Worm (Caenorhabditis elegans) whole organism, L3 larva: Measurements from ENCODE around the gene best-14.

ENCODE experiments used
- R02D3.7 ChIP-seq: fragments of 150-350 bp; optimal IDR thresholded peaks from 2 replicates; lab custom pipeline; 2014; ENCODE audit warnings: missing biosample characterization, missing genetic modification characterization
- ZK546.5 ChIP-seq: sonication (generic microtip); optimal IDR thresholded peaks from 2 replicates; lab custom pipeline; 2017; ENCODE audit warnings: missing biosample characterization, missing genetic modification characterization
- aly-2 ChIP-seq: fragments of 150-350 bp; optimal IDR thresholded peaks from 2 replicates; lab custom pipeline; 2014; ENCODE audit warnings: missing biosample characterization, missing genetic modification characterization
- ama-1 ChIP-seq: fragments of 150-350 bp; optimal IDR thresholded peaks from 2 replicates; lab custom pipeline; 2018
- ceh-16 ChIP-seq: sonication (generic microtip); optimal IDR thresholded peaks from 2 replicates; lab custom pipeline; 2017; ENCODE audit warnings: missing biosample characterization, missing genetic modification characterization
- ceh-28 ChIP-seq: fragments of 150-350 bp; optimal IDR thresholded peaks from 2 replicates; lab custom pipeline; 2014; ENCODE audit warnings: missing biosample characterization, missing genetic modification reagents, missing genetic modification characterization
- ceh-82 ChIP-seq: fragments of 150-350 bp; optimal IDR thresholded peaks from 2 replicates; lab custom pipeline; 2014; ENCODE audit warnings: missing biosample characterization, missing genetic modification characterization
- ceh-9 ChIP-seq: sonication (generic microtip); optimal IDR thresholded peaks from 2 replicates; lab custom pipeline; 2018; ENCODE audit warnings: missing biosample characterization, missing genetic modification characterization
- daf-12 ChIP-seq: fragments of 150-350 bp; optimal IDR thresholded peaks from 2 replicates; lab custom pipeline; 2014; ENCODE audit warnings: missing biosample characterization, missing genetic modification reagents, missing genetic modification characterization
- egl-27 ChIP-seq: sonication (generic microtip); optimal IDR thresholded peaks from 4 replicates; lab custom pipeline; 2017; ENCODE audit warnings: missing biosample characterization, missing genetic modification reagents, missing genetic modification characterization
- egl-5 ChIP-seq: fragments of 150-350 bp; optimal IDR thresholded peaks from 2 replicates; lab custom pipeline; 2017; ENCODE audit warnings: missing biosample characterization, missing genetic modification reagents, missing genetic modification characterization, inconsistent platforms
- elt-1 ChIP-seq: fragments of 150-350 bp; optimal IDR thresholded peaks from 2 replicates; lab custom pipeline; 2014; ENCODE audit warnings: missing biosample characterization, missing genetic modification characterization
- elt-2 ChIP-seq: sonication (generic microtip); optimal IDR thresholded peaks from 2 replicates; lab custom pipeline; 2016; ENCODE audit warnings: missing genetic modification reagents, mild to moderate bottlenecking, missing genetic modification characterization, missing compliant biosample characterization
- fkh-10 ChIP-seq: sonication (generic microtip); optimal IDR thresholded peaks from 2 replicates; lab custom pipeline; 2017; ENCODE audit warnings: missing biosample characterization, missing genetic modification reagents, missing genetic modification characterization
- hmg-11 ChIP-seq: sonication (generic microtip); optimal IDR thresholded peaks from 2 replicates; lab custom pipeline; 2016; ENCODE audit warnings: missing genetic modification characterization, missing compliant biosample characterization
- jun-1 ChIP-seq: fragments of 150-350 bp; optimal IDR thresholded peaks from 2 replicates; lab custom pipeline; 2014; ENCODE audit warnings: missing biosample characterization, missing genetic modification reagents, missing genetic modification characterization
- mdl-1 ChIP-seq: fragments of 150-350 bp; optimal IDR thresholded peaks from 2 replicates; lab custom pipeline; 2014; ENCODE audit warnings: missing biosample characterization, missing genetic modification characterization
- mml-1 ChIP-seq: fragments of 150-350 bp; sonication (generic microtip); optimal IDR thresholded peaks from 3 replicates; lab custom pipeline; 2014; ENCODE audit warnings: missing biosample characterization, missing genetic modification characterization
- nfya-1 ChIP-seq: sonication (generic microtip); optimal IDR thresholded peaks from 2 replicates; lab custom pipeline; 2017; ENCODE audit warnings: missing genetic modification characterization, mild to moderate bottlenecking, missing compliant biosample characterization, antibody characterized with exemption, moderate library complexity; ENCODE audit not compliant: insufficient read depth
- nhr-11 ChIP-seq: fragments of 150-350 bp; optimal IDR thresholded peaks from 2 replicates; lab custom pipeline; 2014; ENCODE audit warnings: missing biosample characterization, missing genetic modification characterization
- nhr-12 ChIP-seq: fragments of 150-350 bp; optimal IDR thresholded peaks from 2 replicates; lab custom pipeline; 2014; ENCODE audit warnings: missing biosample characterization, missing genetic modification characterization
- nhr-23 ChIP-seq: fragments of 150-350 bp; optimal IDR thresholded peaks from 2 replicates; lab custom pipeline; 2014; ENCODE audit warnings: missing biosample characterization, missing genetic modification reagents, missing genetic modification characterization
- nhr-237 ChIP-seq: fragments of 150-350 bp; optimal IDR thresholded peaks from 2 replicates; lab custom pipeline; 2014; ENCODE audit warnings: missing biosample characterization, missing genetic modification characterization
- nhr-25 ChIP-seq: sonication (generic microtip); optimal IDR thresholded peaks from 2 replicates; lab custom pipeline; 2017; ENCODE audit warnings: missing biosample characterization, missing genetic modification characterization
- nhr-67 ChIP-seq: fragments of 150-350 bp; optimal IDR thresholded peaks from 2 replicates; lab custom pipeline; 2014; ENCODE audit warnings: missing biosample characterization, missing genetic modification characterization
- nhr-76 ChIP-seq: fragments of 150-350 bp; sonication (generic microtip); optimal IDR thresholded peaks from 5 replicates; lab custom pipeline; 2014; ENCODE audit warnings: missing biosample characterization, missing genetic modification characterization
- nhr-77 ChIP-seq: fragments of 150-350 bp; optimal IDR thresholded peaks from 2 replicates; lab custom pipeline; 2014; ENCODE audit warnings: missing biosample characterization, missing genetic modification characterization
- pha-4 ChIP-seq: fragments of 150-350 bp; optimal IDR thresholded peaks from 2 replicates; lab custom pipeline; 2014; ENCODE audit warnings: missing biosample characterization, missing genetic modification reagents, missing genetic modification characterization
- pqm-1 ChIP-seq: fragments of 150-350 bp; optimal IDR thresholded peaks from 2 replicates; lab custom pipeline; 2017; ENCODE audit warnings: missing biosample characterization, missing genetic modification characterization, inconsistent platforms
- sea-2 ChIP-seq: fragments of 150-350 bp; sonication (generic microtip); optimal IDR thresholded peaks from 4 replicates; lab custom pipeline; 2014; ENCODE audit warnings: missing biosample characterization, missing genetic modification reagents, missing genetic modification characterization
- skn-1 ChIP-seq: fragments of 150-350 bp; optimal IDR thresholded peaks from 2 replicates; lab custom pipeline; 2014; ENCODE audit warnings: missing biosample characterization, missing genetic modification characterization
- snpc-4 ChIP-seq: fragments of 150-350 bp; optimal IDR thresholded peaks from 2 replicates; lab custom pipeline; 2014; ENCODE audit warnings: missing biosample characterization, missing genetic modification characterization
- ztf-4 ChIP-seq: fragments of 150-350 bp; optimal IDR thresholded peaks from 2 replicates; lab custom pipeline; 2014; ENCODE audit warnings: missing biosample characterization, missing genetic modification characterization

Gene best-14

DNA sequence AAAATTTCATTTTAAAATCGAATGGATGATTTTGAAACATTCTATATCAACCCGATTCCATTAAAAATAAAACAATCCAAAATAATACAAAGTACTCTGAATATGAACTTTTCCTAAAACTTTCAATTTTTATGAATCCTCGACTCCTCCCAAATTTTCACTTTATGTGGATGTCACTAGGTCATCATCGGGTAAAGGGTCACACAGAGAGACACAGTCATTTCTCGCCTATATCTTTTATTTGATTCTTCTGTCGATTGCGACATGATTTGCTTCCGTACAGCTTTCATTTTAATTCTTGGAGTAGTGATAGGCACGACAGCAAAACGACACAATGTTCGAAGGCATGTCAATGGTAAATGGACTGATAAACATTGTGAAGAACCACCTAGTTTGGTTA, 29.3 kb upstream of the best-14 start, which contains the start of gene F25D1.3:
Gene F25D1.3 (plus strand): TSS at position 225 of the 400 bp plus-strand sequence.
- TF ChIP-seq nhr-76 (tag; lab: Kevin White, UChicago) (no peak), nhr-23 (tag; lab: Kevin White, UChicago) (peak; percentile 15), egl-27 (tag; lab: Kevin White, UChicago) (no peak)
- TF ChIP-seq, all 47 proteins: peak for 1

DNA sequence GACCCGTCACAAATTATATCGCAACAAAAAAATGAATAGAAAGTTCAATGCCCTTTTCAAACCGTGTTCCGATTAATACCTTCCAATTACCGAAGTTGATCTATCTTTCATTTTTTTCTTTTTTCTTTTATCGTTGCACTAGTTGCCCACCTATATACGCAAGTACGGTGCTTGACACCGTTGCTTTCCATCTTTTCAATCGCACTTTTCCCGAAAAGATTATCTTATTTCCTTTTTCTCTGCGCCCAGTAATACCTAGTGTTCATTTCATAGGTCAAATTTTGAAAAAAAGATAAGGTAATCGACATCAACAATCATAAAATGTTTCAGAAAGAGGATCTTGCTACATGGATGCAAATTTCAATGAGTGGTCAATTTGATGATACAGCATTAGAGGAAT, 28.2 kb upstream of the best-14 start:
- no peak for TF ChIP-seq ZK546.5 (tag; lab: Kevin White, UChicago)
- TF ChIP-seq ceh-9 (tag; lab: Kevin White, UChicago), result no peak
- no peak for TF ChIP-seq mdl-1
- no peak for TF ChIP-seq nhr-25
- TF ChIP-seq elt-1 (tag; lab: Kevin White, UChicago), result peak; percentile 2
- no peak for TF ChIP-seq egl-5 (tag; lab: Kevin White, UChicago)
- TF ChIP-seq nhr-76 (tag; lab: Kevin White, UChicago), result no peak
- no peak for TF ChIP-seq aly-2
- TF ChIP-seq pha-4 (tag; lab: Kevin White, UChicago), result no peak
- no peak for TF ChIP-seq sea-2 (GFP tag; lab: Kevin White, UChicago)
- peak; percentile 76 for TF ChIP-seq nhr-23 (tag; lab: Kevin White, UChicago)
- no peak for TF ChIP-seq nfya-1
- TF ChIP-seq ama-1 (lab: Kevin White, UChicago), result no peak
- no peak for TF ChIP-seq elt-2 (tag; lab: Kevin White, UChicago)
- TF ChIP-seq nhr-237 (tag; lab: Kevin White, UChicago), result no peak
- TF ChIP-seq ceh-28, result no peak

DNA sequence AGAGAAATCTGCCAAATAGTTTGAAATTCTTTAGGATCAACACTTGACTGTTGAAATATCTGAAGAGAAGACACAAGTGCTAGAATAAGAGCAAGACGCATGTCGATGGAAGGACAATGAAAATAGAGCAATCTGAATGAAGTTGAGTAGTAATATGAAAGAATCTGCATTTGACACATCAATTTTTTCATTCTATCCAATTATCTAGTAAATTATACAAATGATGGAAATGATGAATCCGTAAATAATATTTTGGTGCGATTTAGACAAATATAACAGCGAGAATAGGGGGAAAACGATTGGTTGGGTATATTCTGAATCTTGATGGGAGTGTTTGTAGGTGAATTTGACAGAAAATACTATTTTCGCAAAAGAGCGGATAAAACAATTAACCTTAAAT, 25.1 kb upstream of the best-14 start, which contains the start of gene txt-10:
Gene txt-10 (minus strand): TSS at position 101 of the 400 bp plus-strand sequence.
- TF ChIP-seq nhr-11 (tag; lab: Kevin White, UChicago) (no peak), nhr-76 (tag; lab: Kevin White, UChicago) (no peak), nhr-12 (tag; lab: Kevin White, UChicago) (no peak), skn-1 (tag; lab: Kevin White, UChicago) (no peak), ceh-28 (no peak), aly-2 (no peak), ceh-16 (tag; lab: Kevin White, UChicago) (no peak), daf-12 (tag; lab: Kevin White, UChicago) (no peak), R02D3.7 (tag; lab: Kevin White, UChicago) (no peak), jun-1 (tag; lab: Kevin White, UChicago) (no peak), ceh-82 (no peak)
- TF ChIP-seq, all 47 proteins: peak for 0

DNA sequence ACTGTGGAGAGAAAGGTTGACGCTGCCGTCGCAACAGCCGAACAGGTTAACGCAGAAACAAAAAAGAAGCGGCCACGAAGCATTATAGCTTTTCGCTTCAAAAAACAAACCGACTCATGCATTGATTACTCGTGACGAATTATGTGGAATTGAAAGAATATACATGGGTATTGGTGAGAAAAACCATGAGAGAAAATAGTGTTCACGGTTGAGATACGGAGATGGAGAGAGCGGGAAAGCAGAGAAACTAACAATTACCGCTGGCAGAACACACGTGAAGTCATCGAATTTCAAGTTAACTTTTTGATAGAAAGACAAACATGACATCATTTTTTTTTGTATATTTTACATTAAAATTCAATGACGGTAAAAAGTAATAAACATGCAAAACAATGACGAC, 22.5 kb upstream of the best-14 start:
- TF ChIP-seq mdl-1 (no peak), snpc-4 (tag; lab: Kevin White, UChicago) (no peak), ceh-9 (tag; lab: Kevin White, UChicago) (no peak), ceh-16 (tag; lab: Kevin White, UChicago) (no peak), hmg-11 (tag; lab: Kevin White, UChicago) (no peak), aly-2 (no peak), nfya-1 (peak; percentile 9), nhr-67 (tag; lab: Kevin White, UChicago) (no peak), pqm-1 (tag; lab: Kevin White, UChicago) (peak; percentile 66), pha-4 (tag; lab: Kevin White, UChicago) (peak; percentile 49), nhr-23 (tag; lab: Kevin White, UChicago) (no peak), ama-1 (lab: Kevin White, UChicago) (peak; percentile 3), mml-1 (tag; lab: Kevin White, UChicago) (no peak), nhr-12 (tag; lab: Kevin White, UChicago) (no peak), egl-5 (tag; lab: Kevin White, UChicago) (no peak), ceh-28 (no peak), nhr-77 (tag; lab: Kevin White, UChicago) (no peak), jun-1 (tag; lab: Kevin White, UChicago) (no peak), ztf-4 (tag; lab: Kevin White, UChicago) (no peak), elt-2 (tag; lab: Kevin White, UChicago) (peak; percentile 35)

DNA sequence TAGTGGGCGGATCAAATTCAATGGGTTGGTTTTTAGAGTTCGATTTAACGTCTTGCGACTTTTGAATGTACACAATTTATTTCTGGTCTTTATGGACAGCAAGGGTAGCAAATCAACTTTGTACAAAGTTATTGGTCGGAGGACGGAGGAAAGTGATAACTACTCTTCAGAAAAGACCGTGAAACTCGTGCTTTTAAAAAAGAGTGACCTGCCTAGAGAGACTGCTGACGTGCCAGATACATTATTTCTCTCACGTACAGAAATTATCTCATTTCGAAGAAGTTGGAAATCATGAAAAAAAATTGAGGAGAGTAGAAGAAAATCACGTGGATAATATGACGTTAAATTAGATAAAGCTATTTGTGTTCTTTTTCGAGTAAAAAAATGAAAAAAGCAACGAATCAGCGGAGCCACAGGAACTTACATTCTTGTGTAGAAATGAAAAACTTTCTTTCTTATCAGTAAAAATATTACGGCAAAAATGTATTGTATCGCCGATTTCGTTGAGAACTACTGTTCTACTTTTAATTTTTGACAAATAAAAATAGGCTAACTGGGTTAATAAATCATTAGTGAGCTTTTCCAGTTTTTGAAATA, 21.6 kb upstream of the best-14 start, which contains the start of gene ppm-1.A:
Gene ppm-1.A (minus strand): TSS at position 294 of the 597 bp plus-strand sequence.
- peak; percentile 46 for TF ChIP-seq mml-1 (tag; lab: Kevin White, UChicago)
- peak; percentile 23 for TF ChIP-seq pha-4 (tag; lab: Kevin White, UChicago)
- no peak for TF ChIP-seq nhr-11 (tag; lab: Kevin White, UChicago)
- peak; percentile 35 for TF ChIP-seq pqm-1 (tag; lab: Kevin White, UChicago)
- TF ChIP-seq fkh-10 (GFP tag; lab: Kevin White, UChicago), result no peak
- no peak for TF ChIP-seq egl-27 (tag; lab: Kevin White, UChicago)
- TF ChIP-seq aly-2, result no peak
- no peak for TF ChIP-seq nhr-12 (tag; lab: Kevin White, UChicago)
- TF ChIP-seq nhr-25, result no peak
- no peak for TF ChIP-seq ama-1 (lab: Kevin White, UChicago)
- peak; percentile 37 for TF ChIP-seq elt-2 (tag; lab: Kevin White, UChicago)
- peak; percentile 20 for TF ChIP-seq nhr-23 (tag; lab: Kevin White, UChicago)
